Worm (Caenorhabditis elegans): Measurements from ENCODE around the gene K12H6.9.

The K12H6.9 gene

DNA sequence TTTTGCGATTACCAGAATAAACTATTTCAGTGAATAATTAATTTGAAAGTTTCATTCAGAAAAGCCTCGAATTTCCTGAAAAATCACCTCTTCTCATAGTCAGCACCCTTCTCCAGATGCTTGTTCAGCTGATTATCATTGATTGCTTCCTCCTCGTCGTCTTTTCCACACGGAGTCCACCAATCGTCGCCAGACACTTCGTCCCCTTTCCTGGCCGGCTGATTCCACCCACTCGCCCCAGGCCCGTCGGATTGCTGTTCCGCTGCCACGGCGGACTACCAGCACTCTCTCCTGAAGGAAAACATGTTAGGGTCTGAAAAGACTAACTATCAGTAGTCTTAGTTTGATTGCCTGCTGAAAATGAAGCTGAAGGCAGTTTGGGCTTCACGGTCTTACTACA, 43.4 kb upstream of the K12H6.9 start:
- TF ChIP-seq zag-1 (tag; optimal IDR thresholded peaks at IDR 0.05) = no peak
- no peak for TF ChIP-seq nhr-12 (tag; optimal IDR thresholded peaks at IDR 0.05)
- no peak for TF ChIP-seq fos-1 (tag; optimal IDR thresholded peaks at IDR 0.05)
- TF ChIP-seq skn-1 (tag; optimal IDR thresholded peaks at IDR 0.05) = no peak
- no peak for TF ChIP-seq nhr-77 (tag; optimal IDR thresholded peaks at IDR 0.05)

DNA sequence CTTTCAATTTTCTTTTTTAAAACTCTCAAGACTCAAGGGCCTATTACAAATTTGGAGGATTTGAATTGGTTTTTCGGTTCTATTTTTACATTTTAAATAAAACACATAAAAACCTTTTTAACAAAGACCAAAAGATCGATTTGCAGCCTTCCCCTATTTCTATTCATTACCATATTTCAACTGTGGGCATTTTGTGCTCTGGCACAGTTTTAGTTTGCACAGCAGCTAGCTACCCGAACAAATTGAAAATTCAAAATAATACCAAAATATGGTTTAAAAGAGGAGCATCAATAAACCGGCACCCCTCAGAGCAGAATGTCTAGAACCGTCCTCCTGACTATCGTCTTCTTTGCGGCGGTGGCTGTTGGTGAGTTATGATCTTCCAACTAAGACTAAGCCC, 42.8 kb upstream of the K12H6.9 start, which contains the start of gene F08D12.2:
F08D12.2 (plus strand) TSS at position 301 of the 400 bp plus-strand sequence.
- no peak for TF ChIP-seq egl-27 (tag; optimal IDR thresholded peaks at IDR 0.05)
- TF ChIP-seq snpc-4 (tag; optimal IDR thresholded peaks at IDR 0.05) = no peak
- TF ChIP-seq ztf-11 (tag; optimal IDR thresholded peaks at IDR 0.05) = no peak
- TF ChIP-seq lin-39 (tag; optimal IDR thresholded peaks at IDR 0.05) = no peak
- no peak for TF ChIP-seq nhr-28 (tag; optimal IDR thresholded peaks at IDR 0.05)
- TF ChIP-seq hmg-11 (tag; optimal IDR thresholded peaks at IDR 0.05) = no peak
- TF ChIP-seq ceh-82 (tag; optimal IDR thresholded peaks at IDR 0.05) = no peak
- no peak for TF ChIP-seq nhr-12 (tag; optimal IDR thresholded peaks at IDR 0.05)
- TF ChIP-seq sea-2 (GFP tag; optimal IDR thresholded peaks at IDR 0.05) = no peak
- no peak for TF ChIP-seq ceh-9 (tag; optimal IDR thresholded peaks at IDR 0.05)
- TF ChIP-seq egl-5 (tag; optimal IDR thresholded peaks at IDR 0.05) = no peak
- TF ChIP-seq daf-12 (tag; optimal IDR thresholded peaks at IDR 0.05) = no peak
- no peak for TF ChIP-seq eor-1 (tag; optimal IDR thresholded peaks at IDR 0.05)
- TF ChIP-seq nhr-43 (tag; optimal IDR thresholded peaks at IDR 0.05; ENCODE audit: poor library complexity, severe bottlenecking) = no peak
- TF ChIP-seq ZK546.5 (tag; optimal IDR thresholded peaks at IDR 0.05) = no peak
- TF ChIP-seq nhr-237 (tag; optimal IDR thresholded peaks at IDR 0.05) = no peak
- no peak for TF ChIP-seq lsy-12 (tag; optimal IDR thresholded peaks at IDR 0.05)
- TF ChIP-seq nhr-23 (tag; optimal IDR thresholded peaks at IDR 0.05) = no peak
- TF ChIP-seq elt-1 (tag; optimal IDR thresholded peaks at IDR 0.05) = no peak

DNA sequence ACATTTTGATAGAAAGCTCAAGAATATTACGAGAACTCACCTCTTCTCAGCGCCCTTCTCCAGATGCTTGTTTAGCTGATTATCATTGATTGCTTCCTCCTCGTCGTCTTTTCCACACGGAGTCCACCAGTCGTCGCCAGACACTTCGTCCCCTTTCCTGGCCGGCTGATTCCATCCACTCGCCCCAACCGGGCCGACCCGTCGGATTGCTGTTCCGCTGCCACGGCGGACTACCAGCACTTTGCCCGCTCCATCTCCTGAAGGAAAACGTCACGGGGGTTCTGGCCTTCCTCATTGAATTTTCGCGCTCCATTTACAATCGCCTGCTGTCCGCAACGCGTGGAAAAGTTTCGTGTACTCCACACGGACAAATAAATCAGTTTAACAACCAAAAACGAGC, 40.8 kb upstream of the K12H6.9 start:
- TF ChIP-seq ztf-11 (tag; optimal IDR thresholded peaks at IDR 0.05) (no peak), mml-1 (tag; optimal IDR thresholded peaks at IDR 0.05) (no peak), lin-15B (tag; optimal IDR thresholded peaks at IDR 0.05) (no peak), unc-39 (tag; optimal IDR thresholded peaks at IDR 0.05) (no peak), unc-62 (GFP tag; optimal IDR thresholded peaks at IDR 0.05) (no peak), ama-1 (optimal IDR thresholded peaks at IDR 0.05) (no peak)

DNA sequence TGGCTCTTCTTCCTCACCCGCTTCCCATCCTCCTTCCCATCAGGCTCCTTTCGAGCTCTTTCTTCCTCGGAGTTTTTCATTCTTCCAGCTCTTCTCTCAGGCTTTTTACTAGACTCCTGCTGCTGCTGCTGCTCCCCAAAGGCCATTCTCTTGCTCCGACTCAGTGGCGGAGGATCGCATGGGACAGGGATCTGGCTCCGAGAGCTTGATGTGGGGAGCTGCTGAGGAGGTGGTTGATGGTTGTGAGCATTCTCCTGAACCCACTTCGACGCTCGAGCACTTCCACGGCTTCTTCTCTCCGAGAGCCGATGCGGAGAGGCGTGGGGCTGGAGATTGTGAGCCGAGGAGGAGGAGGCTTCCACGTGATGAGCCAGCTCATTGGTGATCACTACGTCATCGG, 38.4 kb upstream of the K12H6.9 start:
- TF ChIP-seq nhr-28 (tag; optimal IDR thresholded peaks at IDR 0.05) (no peak), daf-12 (tag; optimal IDR thresholded peaks at IDR 0.05) (no peak), egl-5 (tag; optimal IDR thresholded peaks at IDR 0.05) (no peak), aly-2 (tag; optimal IDR thresholded peaks at IDR 0.05) (no peak), eor-1 (tag; optimal IDR thresholded peaks at IDR 0.05) (no peak), nhr-11 (tag; optimal IDR thresholded peaks at IDR 0.05) (no peak), zag-1 (tag; optimal IDR thresholded peaks at IDR 0.05) (no peak), ceh-82 (tag; optimal IDR thresholded peaks at IDR 0.05) (no peak), ztf-11 (tag; optimal IDR thresholded peaks at IDR 0.05) (no peak), elt-1 (tag; optimal IDR thresholded peaks at IDR 0.05) (no peak), unc-62 (GFP tag; optimal IDR thresholded peaks at IDR 0.05) (no peak), fos-1 (tag; optimal IDR thresholded peaks at IDR 0.05) (no peak), nhr-43 (tag; optimal IDR thresholded peaks at IDR 0.05; ENCODE audit: poor library complexity, severe bottlenecking) (no peak), mml-1 (tag; optimal IDR thresholded peaks at IDR 0.05) (no peak), ama-1 (optimal IDR thresholded peaks at IDR 0.05) (no peak), nhr-23 (tag; optimal IDR thresholded peaks at IDR 0.05) (no peak), nhr-12 (tag; optimal IDR thresholded peaks at IDR 0.05) (no peak), snpc-4 (tag; optimal IDR thresholded peaks at IDR 0.05) (no peak)

- TF ChIP-seq fkh-2 (tag; optimal IDR thresholded peaks at IDR 0.05) = no peak
- no peak for TF ChIP-seq mdl-1 (tag; optimal IDR thresholded peaks at IDR 0.05)
- peak; percentile 47 for TF ChIP-seq lin-15B (tag; optimal IDR thresholded peaks at IDR 0.05)
- no peak for TF ChIP-seq nfya-1 (tag; optimal IDR thresholded peaks at IDR 0.05; ENCODE audit: insufficient read depth)
- no peak for TF ChIP-seq elt-1 (tag; optimal IDR thresholded peaks at IDR 0.05)
- TF ChIP-seq fkh-10 (GFP tag; optimal IDR thresholded peaks at IDR 0.05) = no peak
- peak; percentile 63 for TF ChIP-seq lin-39 (tag; optimal IDR thresholded peaks at IDR 0.05)
- TF ChIP-seq aly-2 (tag; optimal IDR thresholded peaks at IDR 0.05) = no peak
- TF ChIP-seq ceh-82 (tag; optimal IDR thresholded peaks at IDR 0.05) = no peak
- no peak for TF ChIP-seq egl-27 (tag; optimal IDR thresholded peaks at IDR 0.05)
- no peak for TF ChIP-seq unc-62 (GFP tag; optimal IDR thresholded peaks at IDR 0.05)
- no peak for TF ChIP-seq ztf-11 (tag; optimal IDR thresholded peaks at IDR 0.05)
- peak; percentile 85 for TF ChIP-seq hmg-11 (tag; optimal IDR thresholded peaks at IDR 0.05)
- TF ChIP-seq daf-12 (tag; optimal IDR thresholded peaks at IDR 0.05) = no peak
- TF ChIP-seq nhr-25 (tag; optimal IDR thresholded peaks at IDR 0.05) = no peak
- TF ChIP-seq ZK546.5 (tag; optimal IDR thresholded peaks at IDR 0.05) = no peak
- no peak for TF ChIP-seq tbx-2 (tag; optimal IDR thresholded peaks at IDR 0.05)
- peak; percentile 21 for TF ChIP-seq elt-2 (tag; optimal IDR thresholded peaks at IDR 0.05)
Observed at ce11 chrII:2787031-2787512, 37.1 kb upstream of the K12H6.9 start, which contains the start of the genes F08D12.12 and srpa-72. F08D12.12 (minus strand) TSS chrII:2787081. srpa-72 (plus strand) TSS chrII:2787481.

All from whole organism, L3 larva.